Worm (Caenorhabditis elegans) whole organism, dauer: ENCODE measurements around the gene rad-50.

Experiments
- unc-62 ChIP-seq: sonication (generic microtip); optimal IDR thresholded peaks from 2 replicates; lab custom pipeline; 2017; ENCODE audit warnings: missing biosample characterization, missing genetic modification reagents, missing genetic modification characterization

Gene rad-50

DNA sequence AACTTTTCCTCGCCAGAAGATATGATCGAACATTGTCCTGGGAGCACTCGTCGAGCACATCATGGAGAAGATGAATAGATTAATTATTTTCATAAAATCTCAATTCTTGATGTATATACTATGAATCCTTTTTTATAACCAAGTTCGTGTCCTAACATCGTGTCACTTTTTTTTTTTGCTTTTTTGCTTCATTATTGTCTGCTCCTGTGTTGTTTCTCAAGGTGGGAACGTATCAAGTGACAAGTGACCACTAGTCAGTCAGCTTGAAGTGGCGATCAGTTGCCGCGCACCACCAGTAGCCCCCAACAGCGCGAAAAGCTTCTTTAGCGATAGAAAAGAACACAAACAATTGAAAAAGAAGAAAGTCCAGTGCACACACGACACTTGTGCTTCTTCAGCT is 6.8 kb downstream of the rad-50 start, which contains the start of gene lrx-1:
TSS of gene lrx-1 (plus strand) at position 301 of the 400 bp plus-strand sequence.
- TF ChIP-seq unc-62 (GFP tag; lab: Kevin White, UChicago): no peak

DNA sequence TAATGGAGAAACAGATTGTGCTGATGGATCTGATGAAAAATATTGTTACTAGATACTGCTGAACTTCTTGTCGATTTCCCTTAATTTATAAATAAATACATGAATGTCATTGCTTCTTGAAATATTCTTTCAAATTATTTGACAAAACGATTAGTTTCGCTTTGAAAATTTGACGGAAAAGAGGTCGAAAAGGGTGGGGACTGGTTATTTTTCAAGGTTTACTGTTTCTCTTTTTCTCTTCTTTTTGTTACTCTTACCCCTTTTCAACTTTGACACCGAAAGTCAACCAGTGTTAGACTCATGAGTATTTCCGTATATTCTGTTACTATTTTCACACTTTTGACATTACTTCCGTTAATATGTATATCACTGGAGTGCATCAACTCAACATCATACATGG is 9.9 kb downstream of the rad-50 start, which contains the start of gene T04H1.12:
TSS of gene T04H1.12 (plus strand) at position 301 of the 400 bp plus-strand sequence.
- TF ChIP-seq unc-62 (GFP tag; lab: Kevin White, UChicago): no peak

DNA sequence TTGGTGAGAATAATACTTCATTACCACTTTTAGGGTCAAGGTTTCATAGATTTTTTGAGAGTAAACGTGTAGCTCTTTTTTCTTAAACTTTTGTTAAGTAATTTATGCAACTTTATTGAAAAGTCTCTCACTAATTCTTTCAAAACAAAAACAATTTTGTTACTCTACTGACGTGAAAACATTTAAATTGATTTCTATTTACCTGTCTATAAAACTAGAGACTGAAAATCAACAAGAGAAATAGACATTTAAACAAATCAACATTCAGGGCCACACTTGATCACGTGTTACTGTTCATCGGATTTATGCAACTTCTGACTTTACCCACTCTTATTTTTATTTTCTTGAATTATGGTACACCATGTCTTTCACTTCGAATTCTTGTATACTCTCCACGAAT is 11.0 kb downstream of the rad-50 start, which contains the start of gene ugt-55:
TSS of gene ugt-55 (plus strand) at position 301 of the 400 bp plus-strand sequence.
- TF ChIP-seq unc-62 (GFP tag; lab: Kevin White, UChicago): no peak

DNA sequence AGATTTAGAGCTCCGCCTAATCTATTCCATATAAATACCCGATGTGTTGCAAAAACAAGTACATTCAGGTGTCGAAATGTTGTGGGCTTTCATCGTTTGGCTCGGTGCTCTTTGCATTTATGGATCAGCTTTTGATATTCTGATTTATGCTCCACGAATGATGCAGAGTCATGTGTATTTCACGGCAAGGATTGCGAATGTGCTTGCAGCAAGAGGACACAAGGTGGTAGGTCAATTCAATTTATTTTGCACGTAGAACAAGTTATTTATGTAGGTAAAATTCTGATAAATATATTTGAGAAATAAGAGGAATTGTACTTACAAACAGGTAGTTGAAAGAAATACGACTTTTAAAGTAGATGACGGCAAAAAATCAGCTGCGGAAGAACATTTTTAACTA is 13.5 kb downstream of the rad-50 start, which contains the start of gene ugt-56:
TSS of gene ugt-56 (plus strand) at position 61 of the 400 bp plus-strand sequence.
- TF ChIP-seq unc-62 (GFP tag; lab: Kevin White, UChicago): no peak

DNA sequence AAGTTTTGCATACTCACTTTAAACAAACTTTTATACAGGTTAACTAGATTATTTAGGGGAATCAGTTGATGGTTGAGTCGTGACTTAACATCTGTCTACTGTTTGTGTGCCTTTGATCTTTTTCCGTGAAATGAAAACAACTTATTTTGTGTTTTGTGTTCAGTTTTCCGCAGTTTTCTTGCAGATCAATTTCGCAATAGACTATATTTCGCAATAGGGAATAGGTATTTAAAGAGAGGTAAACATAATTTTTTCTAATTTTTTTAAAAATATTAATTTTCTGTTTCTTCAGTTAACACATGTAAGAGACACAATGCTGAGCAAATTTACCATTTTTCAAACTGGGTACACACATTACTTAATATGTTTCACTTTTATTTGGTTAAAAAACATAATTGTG is 15.9 kb downstream of the rad-50 start, which contains the start of gene tbb-6:
TSS of gene tbb-6 (plus strand) at position 155 of the 400 bp plus-strand sequence.
- no peak for TF ChIP-seq unc-62 (GFP tag; lab: Kevin White, UChicago)

DNA sequence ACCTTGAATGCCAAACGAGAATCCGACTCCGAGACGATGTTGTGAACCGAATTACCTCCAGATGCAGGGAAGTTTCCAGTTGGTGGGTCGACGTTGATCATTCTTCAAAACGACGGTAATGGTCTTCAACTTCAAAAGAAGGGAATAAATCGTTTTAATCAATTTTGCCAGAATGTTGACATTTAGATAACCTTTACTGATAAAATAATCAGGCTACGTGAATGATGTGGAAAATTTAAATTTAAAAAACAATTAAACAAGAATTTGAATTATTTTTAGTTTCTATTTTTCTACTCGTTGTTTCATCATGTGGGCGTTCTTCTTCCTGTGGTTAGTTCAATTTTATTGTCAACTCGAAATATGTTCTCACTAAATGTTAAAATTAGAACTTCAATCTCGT is 18.3 kb downstream of the rad-50 start, which contains the start of gene ssp-35:
TSS of gene ssp-35 (minus strand) at position 101 of the 400 bp plus-strand sequence.
- TF ChIP-seq unc-62 (GFP tag; lab: Kevin White, UChicago): no peak

DNA sequence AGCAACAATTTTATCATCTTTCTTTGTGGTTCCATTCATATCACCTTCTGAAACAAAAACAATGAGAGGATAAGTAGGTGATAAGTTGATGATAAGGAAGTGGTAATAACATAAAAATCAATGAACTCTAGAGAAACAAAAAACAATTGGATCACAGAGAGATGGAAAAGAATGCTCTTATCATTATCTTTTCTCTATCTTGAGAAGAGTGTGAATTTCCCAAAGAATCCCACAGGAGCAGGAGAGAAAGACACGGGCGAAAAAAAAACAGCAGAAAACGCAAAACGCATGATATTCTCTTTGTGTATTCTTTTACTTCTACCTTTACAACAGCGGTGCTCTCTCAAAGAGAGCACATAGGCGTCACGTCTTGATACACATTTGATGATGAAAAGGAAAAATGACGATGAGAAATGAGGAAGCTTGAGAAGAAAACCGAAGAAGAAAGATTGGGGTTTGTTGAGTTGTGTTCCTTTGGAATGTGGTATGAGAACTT is 23.9 kb downstream of the rad-50 start, which contains the start of gene twk-24:
TSS of gene twk-24 (minus strand) at position 51 of the 496 bp plus-strand sequence.
- TF ChIP-seq unc-62 (GFP tag; lab: Kevin White, UChicago): no peak

DNA sequence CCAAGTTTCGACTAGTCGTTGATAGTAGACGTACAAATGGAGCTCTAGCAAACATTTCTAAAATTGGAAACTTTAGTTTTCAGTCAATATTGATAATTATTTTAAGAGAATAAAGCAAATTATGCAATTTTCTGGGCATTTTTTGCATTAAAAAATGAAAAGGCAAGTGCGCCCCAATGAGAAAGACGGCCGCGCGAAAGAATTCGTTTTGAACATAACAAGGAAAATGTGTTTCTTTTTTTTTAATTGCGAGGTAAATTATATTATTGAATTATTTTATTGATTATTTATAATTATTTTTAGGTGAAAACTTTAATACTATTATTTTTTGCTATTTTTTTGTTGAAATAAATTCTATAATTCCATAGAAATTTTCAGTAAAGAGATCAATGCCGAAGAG is 26.0 kb downstream of the rad-50 start, which contains the start of the genes tsfm-1 and capg-2:
TSS of gene tsfm-1 (minus strand) at position 57 of the 400 bp plus-strand sequence.
TSS of gene capg-2 (plus strand) at position 379 of the 400 bp plus-strand sequence.
- no peak for TF ChIP-seq unc-62 (GFP tag; lab: Kevin White, UChicago)

DNA sequence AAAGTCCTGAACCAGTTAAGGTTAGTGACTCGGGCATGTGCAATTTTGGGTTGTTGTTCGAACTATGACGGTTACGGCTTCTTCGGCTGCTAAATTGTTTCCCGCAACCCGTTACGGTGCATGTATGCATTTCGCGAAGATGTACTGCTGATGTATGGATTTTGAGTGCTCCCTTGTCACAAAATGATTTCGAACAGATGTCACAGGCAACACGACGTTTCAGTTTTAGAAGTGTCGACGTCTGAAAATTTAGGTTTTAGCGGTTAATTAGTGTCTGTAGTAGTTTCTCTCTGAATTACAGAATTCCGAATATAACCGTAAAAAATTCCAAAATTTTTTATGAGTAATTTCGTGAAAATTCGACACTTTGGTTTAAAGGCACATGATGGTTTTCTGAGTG is 30.3 kb downstream of the rad-50 start:
- TF ChIP-seq unc-62 (GFP tag; lab: Kevin White, UChicago): no peak

DNA sequence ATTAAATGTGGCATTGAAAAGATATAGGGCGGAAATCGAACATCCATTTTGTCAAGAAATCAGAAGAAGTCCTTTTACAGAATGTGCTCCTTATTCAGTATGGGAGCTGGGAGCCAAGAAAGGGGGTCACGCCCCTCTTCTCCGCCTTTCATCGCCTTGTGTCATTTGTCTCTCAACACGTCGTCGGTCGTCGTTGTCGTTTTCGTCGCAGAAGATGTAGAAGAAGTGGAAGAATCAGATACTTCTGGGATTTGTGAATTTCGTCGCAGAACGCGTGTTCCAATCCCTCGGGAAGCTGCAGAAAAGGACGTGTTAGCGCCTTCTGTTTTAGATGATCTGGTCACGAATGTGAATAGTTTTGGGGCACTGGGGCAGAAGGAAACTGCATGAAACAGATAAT is 31.5 kb downstream of the rad-50 start, which contains the start of gene bnc-1:
TSS of gene bnc-1 (minus strand) at position 101 of the 400 bp plus-strand sequence.
- no peak for TF ChIP-seq unc-62 (GFP tag; lab: Kevin White, UChicago)

DNA sequence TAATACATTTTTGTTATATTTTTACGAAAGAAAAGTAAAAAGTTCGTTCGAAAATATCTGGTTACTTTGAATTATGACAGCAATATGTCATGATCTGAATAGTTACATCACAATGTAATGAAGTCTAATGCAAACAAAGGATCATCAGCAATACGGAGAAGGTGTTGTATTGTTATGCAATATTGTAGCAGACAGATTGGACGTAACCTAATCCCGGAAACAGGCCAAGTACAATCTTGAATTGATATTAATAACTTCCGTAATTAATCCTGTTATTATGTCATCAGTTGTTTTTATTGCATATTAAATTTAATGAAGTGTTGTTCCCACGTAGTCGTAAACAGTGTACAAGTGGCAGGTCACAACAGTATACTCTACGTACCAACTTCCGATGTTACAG is 36.1 kb downstream of the rad-50 start:
- TF ChIP-seq unc-62 (GFP tag; lab: Kevin White, UChicago): no peak

DNA sequence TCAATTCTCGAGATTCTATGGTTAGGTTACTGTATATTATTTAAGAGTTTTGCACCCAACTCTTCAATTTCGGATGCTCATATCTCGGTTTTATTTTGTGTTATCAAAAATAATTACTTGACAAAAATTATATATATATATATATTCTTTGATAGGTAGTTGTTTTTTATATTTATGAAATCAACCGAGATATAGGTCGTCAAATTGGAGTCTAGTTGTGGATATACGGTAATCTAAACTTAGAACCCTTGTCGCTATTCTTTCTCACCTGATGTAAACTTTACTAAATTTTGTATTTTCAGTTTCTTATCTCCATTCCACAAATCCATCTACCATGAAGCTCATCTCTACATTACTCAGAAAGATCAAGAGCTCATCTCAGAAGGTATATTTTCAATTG is 37.7 kb downstream of the rad-50 start, which contains the start of gene F55C5.10:
TSS of gene F55C5.10 (plus strand) at position 301 of the 400 bp plus-strand sequence.
- no peak for TF ChIP-seq unc-62 (GFP tag; lab: Kevin White, UChicago)

DNA sequence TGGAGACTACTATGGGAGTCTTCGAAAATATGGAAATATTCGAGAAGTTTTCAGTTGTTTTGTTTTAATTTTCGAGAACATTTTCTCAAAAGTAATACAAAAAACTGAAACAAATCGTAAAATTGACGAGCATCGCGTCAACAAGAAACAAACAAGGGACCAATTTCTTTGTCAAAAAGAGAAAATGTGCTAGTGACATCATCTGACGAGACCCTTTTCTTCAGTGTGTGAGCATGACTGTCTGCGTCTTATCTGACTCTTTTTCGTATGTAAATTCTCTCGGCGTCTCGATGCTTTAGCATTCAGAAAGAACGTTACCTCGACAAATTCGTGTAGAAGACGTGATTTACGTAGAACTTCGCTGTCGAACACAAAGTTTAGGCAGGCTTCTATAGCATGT is 42.2 kb downstream of the rad-50 start:
- TF ChIP-seq unc-62 (GFP tag; lab: Kevin White, UChicago): no peak

DNA sequence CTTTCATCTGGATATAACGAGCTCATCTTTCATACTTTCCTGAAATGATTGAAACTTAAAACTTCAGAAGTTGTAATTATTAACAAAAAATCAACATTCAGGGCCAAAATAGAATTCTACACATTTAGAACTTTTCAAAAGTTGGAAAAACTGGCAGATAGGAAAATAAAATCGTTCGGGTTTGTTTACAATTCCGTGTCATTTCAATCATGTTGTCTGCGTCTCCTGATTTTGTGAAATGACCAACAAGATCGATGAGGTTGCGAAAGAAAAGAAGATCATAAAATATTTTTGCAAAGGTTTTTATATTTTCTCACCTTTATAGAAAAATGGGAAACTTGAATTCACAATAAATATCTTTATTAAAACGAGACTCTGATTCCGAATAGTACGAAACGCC is 43.1 kb downstream of the rad-50 start, which contains the start of gene rskd-1:
TSS of gene rskd-1 (minus strand) at position 39 of the 400 bp plus-strand sequence.
- TF ChIP-seq unc-62 (GFP tag; lab: Kevin White, UChicago): no peak

DNA sequence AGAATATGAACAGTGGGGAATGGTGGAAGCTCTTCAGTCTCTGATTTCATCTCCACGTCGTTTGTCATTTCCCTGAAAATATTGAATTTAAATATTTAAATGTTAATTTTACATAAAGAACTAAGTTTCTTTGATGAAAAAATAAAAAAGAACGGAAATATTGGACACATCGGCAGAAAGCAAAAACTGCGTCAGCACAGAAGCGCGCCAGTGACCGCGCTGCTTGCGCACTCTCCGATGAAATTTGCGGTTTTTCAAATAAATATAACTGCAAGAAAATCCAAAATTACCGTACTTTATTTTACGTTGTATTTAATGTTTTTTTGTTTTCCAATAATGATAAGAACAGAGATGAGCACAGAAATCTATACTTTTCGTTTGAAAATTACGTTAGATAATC is 46.1 kb downstream of the rad-50 start, which contains the start of the genes srpa-68 and srh-16:
TSS of gene srpa-68 (minus strand) at position 72 of the 400 bp plus-strand sequence.
TSS of gene srh-16 (plus strand) at position 275 of the 400 bp plus-strand sequence.
- no peak for TF ChIP-seq unc-62 (GFP tag; lab: Kevin White, UChicago)

DNA sequence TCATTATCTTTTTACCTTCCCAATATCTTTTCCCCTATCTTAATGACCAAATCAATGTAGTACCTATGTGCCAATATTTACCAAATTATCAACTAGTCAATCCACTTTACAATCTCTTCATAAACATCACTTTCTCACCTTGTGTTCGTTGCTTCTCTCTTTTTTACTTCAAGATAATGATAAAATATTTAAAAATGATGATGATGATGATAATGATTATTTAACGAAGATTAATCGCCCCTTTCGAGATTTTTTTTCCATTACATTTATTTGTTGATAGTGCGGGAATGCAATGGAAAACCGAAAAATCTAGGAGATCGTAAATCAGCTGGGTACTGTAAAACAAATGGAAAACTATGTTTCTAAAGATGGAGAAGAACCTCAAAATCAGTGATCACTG is 48.6 kb downstream of the rad-50 start:
- TF ChIP-seq unc-62 (GFP tag; lab: Kevin White, UChicago): no peak
